Worm (Caenorhabditis elegans) whole organism, L1 larva: ENCODE data around the gene syx-6.

Experiments used
- C16A3.4 ChIP-seq: fragments of 150-350 bp; optimal IDR thresholded peaks from 2 replicates; lab custom pipeline; 2014; ENCODE audit warnings: missing biosample characterization, missing genetic modification characterization
- C34B4.2 ChIP-seq: sonication (generic microtip); optimal IDR thresholded peaks from 2 replicates; lab custom pipeline; 2017; ENCODE audit warnings: mild to moderate bottlenecking, missing genetic modification characterization, missing compliant biosample characterization
- F16B12.6 ChIP-seq: fragments of 150-350 bp; optimal IDR thresholded peaks from 2 replicates; lab custom pipeline; 2014; ENCODE audit warnings: missing biosample characterization, missing genetic modification characterization
- aly-2 ChIP-seq: fragments of 150-350 bp; optimal IDR thresholded peaks from 2 replicates; lab custom pipeline; 2014; ENCODE audit warnings: missing biosample characterization, missing genetic modification characterization
- blmp-1 ChIP-seq: fragments of 150-350 bp; optimal IDR thresholded peaks from 2 replicates; lab custom pipeline; 2014; ENCODE audit warnings: missing biosample characterization, missing genetic modification characterization
- ceh-8 ChIP-seq: fragments of 200-800 bp; sonication (Bioruptor generic); optimal IDR thresholded peaks from 2 replicates; lab custom pipeline; 2018; ENCODE audit warnings: mild to moderate bottlenecking, missing genetic modification characterization, moderate library complexity, missing compliant biosample characterization
- ceh-82 ChIP-seq, 3 experiments: fragments of 150-350 bp in 1 of 3; sonication (generic microtip) in 2 of 3; optimal IDR thresholded peaks; 2 replicates each; lab custom pipeline; 2014 to 2017; ENCODE audit warnings: missing biosample characterization in 3 of 3, missing genetic modification characterization in 3 of 3
- ces-1 ChIP-seq: fragments of 150-350 bp; optimal IDR thresholded peaks from 2 replicates; lab custom pipeline; 2014; ENCODE audit warnings: missing biosample characterization, missing genetic modification reagents, missing genetic modification characterization
- dpl-1 ChIP-seq, 3 experiments: fragments of 150-350 bp in 2 of 3; sonication (generic microtip) in 1 of 3; optimal IDR thresholded peaks; 2 replicates each; lab custom pipeline; 2014 to 2017; ENCODE audit warnings: missing biosample characterization in 3 of 3, missing genetic modification characterization in 3 of 3, missing genetic modification reagents in 3 of 3
- dsc-1 ChIP-seq: sonication (generic microtip); optimal IDR thresholded peaks from 2 replicates; lab custom pipeline; 2016; ENCODE audit warnings: mild to moderate bottlenecking, missing genetic modification characterization, missing compliant biosample characterization
- egl-13 ChIP-seq: sonication (generic microtip); optimal IDR thresholded peaks from 2 replicates; lab custom pipeline; 2016; ENCODE audit warnings: missing genotype, missing genetic modification reagents, missing genetic modification characterization, missing compliant biosample characterization
- elt-2 ChIP-seq: sonication (generic microtip); optimal IDR thresholded peaks from 2 replicates; lab custom pipeline; 2016; ENCODE audit warnings: missing genetic modification characterization, mild to moderate bottlenecking, inconsistent platforms, missing compliant biosample characterization, missing genetic modification reagents
- ets-5 ChIP-seq: fragments of 200-800 bp; sonication (Bioruptor generic); IDR thresholded peaks from 2 replicates; pipeline ENCODE4 v1.3.6; 2022; ENCODE audit warnings: missing genetic modification characterization, missing compliant biosample characterization
- fkh-10 ChIP-seq: sonication (generic microtip); optimal IDR thresholded peaks from 2 replicates; lab custom pipeline; 2017; ENCODE audit warnings: missing biosample characterization, missing genetic modification reagents, missing genetic modification characterization
- fkh-4 ChIP-seq: sonication (generic microtip); optimal IDR thresholded peaks from 2 replicates; lab custom pipeline; 2016; ENCODE audit warnings: missing compliant biosample characterization, missing genetic modification characterization, borderline replicate concordance
- fkh-8 ChIP-seq: sonication (generic microtip); optimal IDR thresholded peaks from 2 replicates; lab custom pipeline; 2016; ENCODE audit warnings: mild to moderate bottlenecking, missing genetic modification characterization, missing compliant biosample characterization
- grh-1 ChIP-seq: fragments of 200-800 bp; sonication (Bioruptor generic); IDR thresholded peaks from 2 replicates; pipeline ENCODE4 v1.3.6; 2022; ENCODE audit warnings: missing genetic modification reagents, missing genetic modification characterization, missing compliant biosample characterization
- lin-14 ChIP-seq: fragments of 200-800 bp; sonication (Bioruptor generic); optimal IDR thresholded peaks from 2 replicates; lab custom pipeline; 2018; ENCODE audit warnings: mild to moderate bottlenecking, missing genetic modification characterization, moderate library complexity, missing compliant biosample characterization
- lin-35 ChIP-seq, 2 experiments: fragments of 150-350 bp; optimal IDR thresholded peaks; 2 replicates each; lab custom pipeline; 2014; ENCODE audit warnings: missing biosample characterization in 2 of 2, missing genetic modification characterization in 2 of 2, missing genetic modification reagents in 2 of 2
- lsy-2 ChIP-seq, 2 experiments: fragments of 150-350 bp; optimal IDR thresholded peaks; 2 replicates each; lab custom pipeline; 2014; ENCODE audit warnings: missing biosample characterization in 2 of 2, missing genetic modification characterization in 2 of 2
- mab-9 ChIP-seq: fragments of 200-800 bp; sonication (Bioruptor generic); IDR thresholded peaks from 2 replicates; pipeline ENCODE4 v1.3.6; 2022; ENCODE audit warnings: missing genetic modification reagents, missing genetic modification characterization, missing compliant biosample characterization
- mdl-1 ChIP-seq, 2 experiments: fragments of 150-350 bp; optimal IDR thresholded peaks; 2 replicates each; lab custom pipeline; 2014 to 2017; ENCODE audit warnings: missing biosample characterization in 2 of 2, missing genetic modification characterization in 2 of 2, inconsistent platforms in 1 of 2
- mef-2 ChIP-seq: fragments of 150-350 bp; optimal IDR thresholded peaks from 2 replicates; lab custom pipeline; 2014; ENCODE audit warnings: missing biosample characterization, missing genetic modification characterization
- mep-1 ChIP-seq: fragments of 150-350 bp; optimal IDR thresholded peaks from 2 replicates; lab custom pipeline; 2014; ENCODE audit warnings: missing biosample characterization, missing genetic modification characterization
- nhr-12 ChIP-seq: sonication (generic microtip); optimal IDR thresholded peaks from 2 replicates; lab custom pipeline; 2017; ENCODE audit warnings: missing biosample characterization, missing genetic modification characterization
- nhr-19 ChIP-seq: fragments of 200-800 bp; sonication (Bioruptor generic); conservative IDR thresholded peaks from 2 replicates; pipeline ENCODE4 v1.3.6; 2022; ENCODE audit warnings: missing genetic modification characterization, missing compliant biosample characterization
- nhr-47 ChIP-seq: sonication (generic microtip); optimal IDR thresholded peaks from 2 replicates; lab custom pipeline; 2016; ENCODE audit warnings: mild to moderate bottlenecking, missing genetic modification characterization, moderate library complexity, missing compliant biosample characterization
- nhr-71 ChIP-seq: sonication (generic microtip); optimal IDR thresholded peaks from 2 replicates; lab custom pipeline; 2016; ENCODE audit warnings: mild to moderate bottlenecking, missing genetic modification characterization, moderate library complexity, missing compliant biosample characterization
- nhr-77 ChIP-seq: fragments of 150-350 bp; optimal IDR thresholded peaks from 2 replicates; lab custom pipeline; 2014; ENCODE audit warnings: missing biosample characterization, missing genetic modification characterization
- nhr-85 ChIP-seq: sonication (generic microtip); peaks from one replicate; lab custom pipeline; 2016; ENCODE audit warnings: missing genetic modification characterization, inconsistent platforms, missing compliant biosample characterization
- pax-3 ChIP-seq: fragments of 200-800 bp; sonication (Bioruptor generic); optimal IDR thresholded peaks from 2 replicates; lab custom pipeline; 2018; ENCODE audit warnings: mild to moderate bottlenecking, missing genetic modification characterization, moderate library complexity, missing compliant biosample characterization
- pqm-1 ChIP-seq: sonication (generic microtip); optimal IDR thresholded peaks from 3 replicates; lab custom pipeline; 2017; ENCODE audit warnings: missing biosample characterization, missing genetic modification characterization
- snu-23 ChIP-seq: sonication (generic microtip); optimal IDR thresholded peaks from 2 replicates; lab custom pipeline; 2016; ENCODE audit warnings: missing genetic modification characterization, missing compliant biosample characterization
- sox-4 ChIP-seq: sonication (generic microtip); optimal IDR thresholded peaks from 2 replicates; lab custom pipeline; 2016; ENCODE audit warnings: missing genetic modification characterization, missing compliant biosample characterization
- swsn-7 ChIP-seq: sonication (generic microtip); optimal IDR thresholded peaks from 2 replicates; lab custom pipeline; 2016; ENCODE audit warnings: missing genetic modification characterization, missing compliant biosample characterization
- tlp-1 ChIP-seq: fragments of 150-350 bp; optimal IDR thresholded peaks from 2 replicates; lab custom pipeline; 2014; ENCODE audit warnings: missing biosample characterization, missing genetic modification characterization
- unc-130 ChIP-seq: fragments of 150-350 bp; optimal IDR thresholded peaks from 2 replicates; lab custom pipeline; 2017; ENCODE audit warnings: missing biosample characterization, missing genetic modification characterization, inconsistent platforms
- unc-30 ChIP-seq: sonication (generic microtip); optimal IDR thresholded peaks from 2 replicates; lab custom pipeline; 2017; ENCODE audit warnings: missing biosample characterization, missing genetic modification characterization
- unc-98 ChIP-seq: fragments of 200-800 bp; sonication (Bioruptor generic); IDR thresholded peaks from 2 replicates; pipeline ENCODE4 v1.3.6; 2022; ENCODE audit warnings: missing genetic modification characterization, missing compliant biosample characterization
- xbp-1 ChIP-seq: sonication (generic microtip); optimal IDR thresholded peaks from 2 replicates; lab custom pipeline; 2016; ENCODE audit warnings: missing genetic modification characterization, missing compliant biosample characterization
- zag-1 ChIP-seq: fragments of 150-350 bp; optimal IDR thresholded peaks from 2 replicates; lab custom pipeline; 2014; ENCODE audit warnings: missing biosample characterization, missing genetic modification characterization
- zip-4 ChIP-seq: fragments of 200-800 bp; sonication (Bioruptor generic); optimal IDR thresholded peaks from 2 replicates; lab custom pipeline; 2018; ENCODE audit warnings: mild to moderate bottlenecking, missing genetic modification characterization, moderate library complexity, missing compliant biosample characterization
- ztf-4 ChIP-seq: fragments of 150-350 bp; optimal IDR thresholded peaks from 2 replicates; lab custom pipeline; 2014; ENCODE audit warnings: missing biosample characterization, missing genetic modification characterization

The syx-6 gene

DNA sequence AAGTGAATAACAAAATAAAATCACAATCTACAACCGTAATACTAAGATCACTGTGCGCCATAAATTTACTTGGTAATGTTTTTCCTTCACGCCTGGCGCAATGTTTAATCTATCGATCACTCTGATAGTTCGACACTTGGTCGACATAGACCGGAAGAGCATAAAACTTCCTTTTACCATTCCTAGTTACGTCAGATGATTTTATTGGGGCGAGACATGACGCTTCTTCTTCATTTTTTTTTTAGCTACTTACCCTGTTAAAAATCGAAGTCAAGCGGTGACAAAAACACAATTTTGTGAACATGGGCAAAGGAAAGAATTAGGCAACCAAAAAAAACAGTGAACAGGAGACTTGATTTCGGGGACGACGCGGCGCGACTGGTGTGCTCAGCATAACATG lies 9.8 kb upstream of the syx-6 start:
- no peak for TF ChIP-seq zip-4 (GFP tag; lab: Kevin White, UChicago)
- peak; percentile 48 for TF ChIP-seq elt-2 (tag; lab: Kevin White, UChicago)

DNA sequence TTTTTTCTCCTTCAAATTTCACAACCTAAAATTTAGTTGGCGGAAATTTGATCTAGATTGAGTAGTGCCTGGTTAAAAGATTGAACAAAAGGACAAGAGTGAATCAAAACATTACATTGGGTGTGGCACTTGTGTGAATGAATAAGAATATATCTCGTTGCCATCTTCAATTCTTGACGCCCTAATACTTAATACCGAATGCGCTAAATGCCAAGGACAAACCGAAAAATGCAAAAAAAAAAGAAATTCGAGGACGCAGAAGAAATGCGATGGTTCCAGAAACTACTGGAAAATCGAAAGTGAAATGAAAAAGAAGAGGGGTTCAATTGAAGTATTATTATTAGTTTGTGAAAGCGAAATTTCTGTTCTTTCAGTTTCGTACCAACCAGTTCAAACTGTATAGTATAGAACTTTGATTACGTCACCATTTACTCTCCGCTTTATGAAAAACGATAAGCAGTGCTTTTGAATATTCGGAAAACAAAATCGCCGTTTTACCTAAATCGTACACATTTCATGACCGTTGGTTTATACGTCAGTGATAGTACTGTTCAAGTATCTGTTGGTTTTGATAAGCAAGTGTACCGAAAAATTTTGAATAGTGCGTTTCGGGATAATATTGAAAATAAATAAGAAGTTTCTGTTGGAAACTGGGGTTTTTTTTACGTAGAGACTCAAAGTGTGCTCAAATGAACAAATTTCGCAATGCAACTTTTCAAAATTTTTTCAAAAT lies 9.0 kb upstream of the syx-6 start:
- TF ChIP-seq nhr-85 (tag; lab: Kevin White, UChicago) (peak; percentile 88), fkh-8 (tag; lab: Kevin White, UChicago) (no peak), fkh-4 (tag; lab: Kevin White, UChicago) (no peak), lin-14 (peak; percentile 71), mep-1 (tag; lab: Kevin White, UChicago) (peak; percentile 67), fkh-10 (no peak), grh-1 (GFP tag; lab: Robert Waterston, UW) (no peak), pax-3 (tag; lab: Kevin White, UChicago) (no peak), sox-4 (tag; lab: Kevin White, UChicago) (no peak), elt-2 (tag; lab: Kevin White, UChicago) (peak; percentile 10), snu-23 (GFP tag; lab: Kevin White, UChicago) (peak; percentile 23), C34B4.2 (tag; lab: Kevin White, UChicago) (no peak), mef-2 (no peak), blmp-1 (tag; lab: Kevin White, UChicago) (peak; percentile 65), dpl-1 (GFP tag; optimal IDR thresholded peaks at IDR 0.05; lab: Kevin White, UChicago) (no peak), F16B12.6 (tag; lab: Kevin White, UChicago) (no peak), zag-1 (no peak), unc-98 (no peak), nhr-12 (tag; lab: Kevin White, UChicago) (no peak), unc-30 (tag; lab: Kevin White, UChicago) (no peak), ztf-4 (no peak), ces-1 (GFP tag; lab: Kevin White, UChicago) (no peak), mab-9 (GFP tag; lab: Robert Waterston, UW) (no peak), dsc-1 (tag; lab: Kevin White, UChicago) (no peak), lin-35 (GFP tag; optimal IDR thresholded peaks at IDR 0.05; lab: Kevin White, UChicago) (no peak), pqm-1 (tag; lab: Kevin White, UChicago) (no peak), nhr-19 (GFP tag; lab: Robert Waterston, UW) (no peak), nhr-71 (tag; lab: Kevin White, UChicago) (no peak), lsy-2 (tag; optimal IDR thresholded peaks at IDR 0.05; lab: Kevin White, UChicago) (no peak)

DNA sequence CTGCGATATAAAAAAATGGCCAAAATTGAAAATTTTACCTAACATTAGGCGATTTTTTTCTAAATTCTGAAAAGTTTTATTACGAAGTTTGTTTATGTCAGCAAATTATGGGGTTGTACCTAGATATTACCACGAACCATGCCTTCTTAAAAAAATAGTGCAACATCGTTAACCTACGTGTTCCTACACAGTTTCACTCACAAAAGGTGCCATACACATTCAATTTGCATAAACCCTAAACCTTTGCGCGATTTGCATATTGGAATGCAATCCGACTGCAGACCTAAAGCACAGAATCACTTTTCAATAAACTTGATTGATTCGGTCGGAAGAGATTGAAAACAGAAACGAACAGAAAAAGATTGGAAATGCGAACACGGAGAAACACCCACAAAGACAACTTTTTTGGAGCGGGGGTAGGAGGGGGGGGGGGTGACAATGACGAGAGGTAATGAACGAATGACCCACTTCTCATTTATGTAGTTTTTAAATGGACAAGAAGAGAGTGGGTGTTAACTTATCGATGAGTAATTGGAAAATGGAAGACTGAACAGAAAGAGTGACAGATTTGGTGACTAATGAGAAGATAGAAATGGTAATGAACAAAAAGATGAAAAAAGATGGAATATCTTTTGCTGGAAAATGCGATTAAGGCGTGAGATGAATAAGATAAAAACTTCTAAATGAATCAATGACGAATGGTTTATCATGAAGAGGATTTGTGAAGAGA lies 8.1 kb upstream of the syx-6 start:
- TF ChIP-seq nhr-77 (tag; lab: Kevin White, UChicago) (no peak), blmp-1 (tag; lab: Kevin White, UChicago) (peak; percentile 17), nhr-85 (tag; lab: Kevin White, UChicago) (peak; percentile 62), dsc-1 (tag; lab: Kevin White, UChicago) (no peak), mep-1 (tag; lab: Kevin White, UChicago) (peak; percentile 37), unc-130 (no peak)
- TF ChIP-seq, all 84 proteins: peak for 3

DNA sequence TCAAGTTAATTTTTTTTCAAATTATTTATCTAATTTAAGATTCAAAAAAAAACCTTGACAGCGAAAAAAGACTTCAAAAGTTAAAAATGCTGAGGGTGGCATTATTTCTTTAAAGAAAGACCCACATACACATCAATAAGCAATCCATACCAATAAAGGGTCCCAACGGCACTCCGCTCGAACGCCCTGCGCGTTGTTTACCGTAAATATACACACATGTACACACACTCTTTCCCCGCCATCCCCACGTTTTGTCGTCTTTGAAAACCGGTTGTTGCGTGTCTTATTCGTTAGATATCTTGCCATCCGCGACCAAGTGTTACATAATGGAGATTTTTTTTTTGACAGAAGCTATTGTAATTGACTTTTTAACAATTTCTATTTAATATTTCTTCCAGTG lies 4.8 kb upstream of the syx-6 start, which contains the start of gene gcc-1:
Gene gcc-1, plus strand, starts transcription at position 399 of the 400 bp plus-strand sequence.
- TF ChIP-seq C16A3.4 (peak; percentile 49), fkh-10 (no peak), dsc-1 (tag; lab: Kevin White, UChicago) (peak; percentile 10), nhr-85 (tag; lab: Kevin White, UChicago) (peak; percentile 84), mep-1 (tag; lab: Kevin White, UChicago) (peak; percentile 10), nhr-77 (tag; lab: Kevin White, UChicago) (peak; percentile 2), F16B12.6 (tag; lab: Kevin White, UChicago) (no peak), xbp-1 (peak; percentile 43), ets-5 (GFP tag; lab: Robert Waterston, UW) (no peak), nhr-47 (peak; percentile 62), lin-35 (GFP tag; optimal IDR thresholded peaks at IDR 0.05; lab: Kevin White, UChicago) (peak; percentile 11 to 63), mdl-1 (tag; optimal IDR thresholded peaks at IDR 0.05; lab: Kevin White, UChicago) (peak in 1 of 2 experiments; percentile 38), tlp-1 (tag; lab: Kevin White, UChicago) (no peak), ceh-82 (tag; optimal IDR thresholded peaks at IDR 0.05; lab: Kevin White, UChicago) (peak in 2 of 3 experiments; percentile 16 to 31), nhr-19 (GFP tag; lab: Robert Waterston, UW) (peak; percentile 42; the same call in 1 of the 2 replicates), unc-130 (peak; percentile 31), swsn-7 (peak; percentile 46), aly-2 (tag; lab: Kevin White, UChicago) (no peak), lsy-2 (tag; optimal IDR thresholded peaks at IDR 0.05; lab: Kevin White, UChicago) (peak; percentile 5 to 59), ztf-4 (no peak), egl-13 (no peak), ceh-8 (GFP tag; lab: Kevin White, UChicago) (no peak)
